Worm (Caenorhabditis elegans) whole organism, L1 larva: ENCODE results near the gene C33G8.13.

Experiments used
- C04F5.9 ChIP-seq: sonication (generic microtip); optimal IDR thresholded peaks from 2 replicates; lab custom pipeline; 2016; ENCODE audit warnings: missing genetic modification characterization, missing compliant biosample characterization
- C34B4.2 ChIP-seq: sonication (generic microtip); optimal IDR thresholded peaks from 2 replicates; lab custom pipeline; 2017; ENCODE audit warnings: mild to moderate bottlenecking, missing genetic modification characterization, missing compliant biosample characterization
- aly-2 ChIP-seq: fragments of 150-350 bp; optimal IDR thresholded peaks from 2 replicates; lab custom pipeline; 2014; ENCODE audit warnings: missing biosample characterization, missing genetic modification characterization
- ceh-8 ChIP-seq: fragments of 200-800 bp; sonication (Bioruptor generic); optimal IDR thresholded peaks from 2 replicates; lab custom pipeline; 2018; ENCODE audit warnings: mild to moderate bottlenecking, missing genetic modification characterization, moderate library complexity, missing compliant biosample characterization
- dpl-1 ChIP-seq, 3 experiments: fragments of 150-350 bp in 2 of 3; sonication (generic microtip) in 1 of 3; optimal IDR thresholded peaks; 2 replicates each; lab custom pipeline; 2014 to 2017; ENCODE audit warnings: missing biosample characterization in 3 of 3, missing genetic modification characterization in 3 of 3, missing genetic modification reagents in 3 of 3
- dsc-1 ChIP-seq: sonication (generic microtip); optimal IDR thresholded peaks from 2 replicates; lab custom pipeline; 2016; ENCODE audit warnings: mild to moderate bottlenecking, missing genetic modification characterization, missing compliant biosample characterization
- efl-1 ChIP-seq, 4 experiments: fragments of 150-350 bp; optimal IDR thresholded peaks in 3 of 4; peaks in 1 of 4; 1 replicate in 1 of 4; 2 replicates in 3 of 4; lab custom pipeline; 2014; ENCODE audit warnings: missing biosample characterization in 2 of 4, missing genetic modification characterization in 2 of 4, missing genetic modification reagents in 2 of 4
- egl-13 ChIP-seq: sonication (generic microtip); optimal IDR thresholded peaks from 2 replicates; lab custom pipeline; 2016; ENCODE audit warnings: missing genotype, missing genetic modification reagents, missing genetic modification characterization, missing compliant biosample characterization
- egl-27 ChIP-seq, 2 experiments: fragments of 150-350 bp in 1 of 2; sonication (generic microtip); optimal IDR thresholded peaks; 3 replicates each; lab custom pipeline; 2017 to 2018; ENCODE audit warnings: missing biosample characterization in 2 of 2, missing genetic modification characterization in 2 of 2, missing genetic modification reagents in 2 of 2
- elt-3 ChIP-seq, 6 experiments: fragments of 150-350 bp in 1 of 6; sonication (generic microtip); optimal IDR thresholded peaks; 2 replicates each; lab custom pipeline; 2017 to 2018; ENCODE audit warnings: missing biosample characterization in 6 of 6, missing genetic modification characterization in 6 of 6, inconsistent platforms in 1 of 6
- ets-5 ChIP-seq: fragments of 200-800 bp; sonication (Bioruptor generic); IDR thresholded peaks from 2 replicates; pipeline ENCODE4 v1.3.6; 2022; ENCODE audit warnings: missing genetic modification characterization, missing compliant biosample characterization
- fkh-10 ChIP-seq: sonication (generic microtip); optimal IDR thresholded peaks from 2 replicates; lab custom pipeline; 2017; ENCODE audit warnings: missing biosample characterization, missing genetic modification reagents, missing genetic modification characterization
- fkh-4 ChIP-seq: sonication (generic microtip); optimal IDR thresholded peaks from 2 replicates; lab custom pipeline; 2016; ENCODE audit warnings: missing compliant biosample characterization, missing genetic modification characterization, borderline replicate concordance
- hlh-17 ChIP-seq: fragments of 200-800 bp; sonication (Bioruptor generic); optimal IDR thresholded peaks from 2 replicates; lab custom pipeline; 2018; ENCODE audit warnings: missing genetic modification characterization, mild to moderate bottlenecking, missing compliant biosample characterization, moderate library complexity, borderline replicate concordance
- hpl-2 ChIP-seq: fragments of 150-350 bp; optimal IDR thresholded peaks from 2 replicates; lab custom pipeline; 2014; ENCODE audit warnings: missing biosample characterization, missing genetic modification reagents, missing genetic modification characterization
- lin-15B ChIP-seq: fragments of 150-350 bp; sonication (generic microtip); optimal IDR thresholded peaks from 3 replicates; lab custom pipeline; 2014; ENCODE audit warnings: missing biosample characterization, missing genetic modification characterization
- lin-35 ChIP-seq, 2 experiments: fragments of 150-350 bp; optimal IDR thresholded peaks; 2 replicates each; lab custom pipeline; 2014; ENCODE audit warnings: missing biosample characterization in 2 of 2, missing genetic modification characterization in 2 of 2, missing genetic modification reagents in 2 of 2
- lin-39 ChIP-seq: fragments of 150-350 bp; optimal IDR thresholded peaks from 2 replicates; lab custom pipeline; 2014; ENCODE audit warnings: missing biosample characterization, missing genetic modification reagents, missing genetic modification characterization
- lsy-2 ChIP-seq, 2 experiments: fragments of 150-350 bp; optimal IDR thresholded peaks; 2 replicates each; lab custom pipeline; 2014; ENCODE audit warnings: missing biosample characterization in 2 of 2, missing genetic modification characterization in 2 of 2
- mab-9 ChIP-seq: fragments of 200-800 bp; sonication (Bioruptor generic); IDR thresholded peaks from 2 replicates; pipeline ENCODE4 v1.3.6; 2022; ENCODE audit warnings: missing genetic modification reagents, missing genetic modification characterization, missing compliant biosample characterization
- mdl-1 ChIP-seq, 2 experiments: fragments of 150-350 bp; optimal IDR thresholded peaks; 2 replicates each; lab custom pipeline; 2014 to 2017; ENCODE audit warnings: missing biosample characterization in 2 of 2, missing genetic modification characterization in 2 of 2, inconsistent platforms in 1 of 2
- nhr-11 ChIP-seq: fragments of 150-350 bp; optimal IDR thresholded peaks from 2 replicates; lab custom pipeline; 2014; ENCODE audit warnings: missing biosample characterization, missing genetic modification characterization
- nhr-12 ChIP-seq: sonication (generic microtip); optimal IDR thresholded peaks from 2 replicates; lab custom pipeline; 2017; ENCODE audit warnings: missing biosample characterization, missing genetic modification characterization
- nhr-19 ChIP-seq: fragments of 200-800 bp; sonication (Bioruptor generic); conservative IDR thresholded peaks from 2 replicates; pipeline ENCODE4 v1.3.6; 2022; ENCODE audit warnings: missing genetic modification characterization, missing compliant biosample characterization
- nhr-237 ChIP-seq: fragments of 150-350 bp; optimal IDR thresholded peaks from 2 replicates; lab custom pipeline; 2014; ENCODE audit warnings: missing biosample characterization, missing genetic modification characterization
- nhr-77 ChIP-seq: fragments of 150-350 bp; optimal IDR thresholded peaks from 2 replicates; lab custom pipeline; 2014; ENCODE audit warnings: missing biosample characterization, missing genetic modification characterization
- nhr-85 ChIP-seq: sonication (generic microtip); peaks from one replicate; lab custom pipeline; 2016; ENCODE audit warnings: missing genetic modification characterization, inconsistent platforms, missing compliant biosample characterization
- pag-3 ChIP-seq: sonication (generic microtip); optimal IDR thresholded peaks from 2 replicates; lab custom pipeline; 2017; ENCODE audit warnings: missing genetic modification characterization, mild to moderate bottlenecking, missing compliant biosample characterization, antibody characterized with exemption, borderline replicate concordance; ENCODE audit not compliant: insufficient read depth
- pax-3 ChIP-seq: fragments of 200-800 bp; sonication (Bioruptor generic); optimal IDR thresholded peaks from 2 replicates; lab custom pipeline; 2018; ENCODE audit warnings: mild to moderate bottlenecking, missing genetic modification characterization, moderate library complexity, missing compliant biosample characterization
- skn-1 ChIP-seq: fragments of 150-350 bp; optimal IDR thresholded peaks from 2 replicates; lab custom pipeline; 2014; ENCODE audit warnings: missing biosample characterization, missing genetic modification characterization
- snpc-4 ChIP-seq: fragments of 150-350 bp; optimal IDR thresholded peaks from 2 replicates; lab custom pipeline; 2014; ENCODE audit warnings: missing biosample characterization, missing genetic modification characterization
- snu-23 ChIP-seq: sonication (generic microtip); optimal IDR thresholded peaks from 2 replicates; lab custom pipeline; 2016; ENCODE audit warnings: missing genetic modification characterization, missing compliant biosample characterization
- sox-4 ChIP-seq: sonication (generic microtip); optimal IDR thresholded peaks from 2 replicates; lab custom pipeline; 2016; ENCODE audit warnings: missing genetic modification characterization, missing compliant biosample characterization
- sup-37 ChIP-seq: fragments of 200-800 bp; sonication (Bioruptor generic); optimal IDR thresholded peaks from 2 replicates; lab custom pipeline; 2018; ENCODE audit warnings: mild to moderate bottlenecking, missing genetic modification characterization, missing compliant biosample characterization
- swsn-7 ChIP-seq: sonication (generic microtip); optimal IDR thresholded peaks from 2 replicates; lab custom pipeline; 2016; ENCODE audit warnings: missing genetic modification characterization, missing compliant biosample characterization
- tbx-2 ChIP-seq: sonication (generic microtip); optimal IDR thresholded peaks from 2 replicates; lab custom pipeline; 2016; ENCODE audit warnings: missing genetic modification characterization, missing compliant biosample characterization
- unc-30 ChIP-seq: sonication (generic microtip); optimal IDR thresholded peaks from 2 replicates; lab custom pipeline; 2017; ENCODE audit warnings: missing biosample characterization, missing genetic modification characterization
- unc-62 ChIP-seq: fragments of 150-350 bp; optimal IDR thresholded peaks from 2 replicates; lab custom pipeline; 2014; ENCODE audit warnings: missing biosample characterization, missing genetic modification reagents, missing genetic modification characterization
- unc-86 ChIP-seq: sonication (generic microtip); optimal IDR thresholded peaks from 2 replicates; lab custom pipeline; 2016; ENCODE audit warnings: missing genetic modification characterization, missing compliant biosample characterization
- zag-1 ChIP-seq: fragments of 150-350 bp; optimal IDR thresholded peaks from 2 replicates; lab custom pipeline; 2014; ENCODE audit warnings: missing biosample characterization, missing genetic modification characterization

C33G8.13 gene

ce11 chrV:6998303-6998884, 17.4 kb downstream of the C33G8.13 start, which contains the start of gene nhr-42 (continued):
- TF ChIP-seq sox-4 (tag; lab: Kevin White, UChicago) (no peak), skn-1 (tag; lab: Kevin White, UChicago) (peak; percentile 2), ets-5 (no peak), mdl-1 (tag; optimal IDR thresholded peaks at IDR 0.05; lab: Kevin White, UChicago) (peak in 1 of 2 experiments; percentile 58), lin-15B (tag; lab: Kevin White, UChicago) (no peak), C04F5.9 (tag; lab: Kevin White, UChicago) (no peak), egl-13 (tag; lab: Kevin White, UChicago) (no peak), unc-62 (GFP tag; lab: Kevin White, UChicago) (no peak), elt-3 (tag; optimal IDR thresholded peaks at IDR 0.05; lab: Kevin White, UChicago) (peak in 2 of 6 experiments; percentile 4 to 35), fkh-4 (tag; lab: Kevin White, UChicago) (no peak), nhr-11 (tag; lab: Kevin White, UChicago) (no peak), unc-30 (tag; lab: Kevin White, UChicago) (no peak), zag-1 (tag; lab: Kevin White, UChicago) (no peak), nhr-77 (tag; lab: Kevin White, UChicago) (no peak), lin-35 (GFP tag; optimal IDR thresholded peaks at IDR 0.05; lab: Kevin White, UChicago) (peak in 1 of 2 experiments; percentile 18), dpl-1 (GFP tag; optimal IDR thresholded peaks at IDR 0.05; lab: Kevin White, UChicago) (no peak), hlh-17 (GFP tag; lab: Kevin White, UChicago) (no peak), tbx-2 (tag; lab: Kevin White, UChicago) (peak; percentile 62), snpc-4 (no peak), nhr-237 (tag; lab: Kevin White, UChicago) (peak; percentile 17), ceh-8 (GFP tag; lab: Kevin White, UChicago) (no peak), lsy-2 (tag; optimal IDR thresholded peaks at IDR 0.05; lab: Kevin White, UChicago) (peak in 1 of 2 experiments; percentile 21), nhr-19 (peak; percentile 29; the same call in 1 of the 2 replicates), sup-37 (GFP tag; lab: Kevin White, UChicago) (no peak), mab-9 (GFP tag; lab: Robert Waterston, UW) (no peak), nhr-12 (no peak), nhr-85 (tag; lab: Kevin White, UChicago) (peak; percentile 84), swsn-7 (tag; lab: Kevin White, UChicago) (peak; percentile 17), unc-86 (tag; lab: Kevin White, UChicago) (no peak), pax-3 (tag; lab: Kevin White, UChicago) (no peak), egl-27 (tag; optimal IDR thresholded peaks at IDR 0.05; lab: Kevin White, UChicago) (no peak), hpl-2 (no peak), pag-3 (tag; lab: Kevin White, UChicago) (no peak), lin-39 (no peak), dsc-1 (no peak)

- TF ChIP-seq fkh-10 (GFP tag; lab: Kevin White, UChicago) = no peak
- no peak for TF ChIP-seq elt-3 (tag; optimal IDR thresholded peaks at IDR 0.05; lab: Kevin White, UChicago)
- no peak for TF ChIP-seq snu-23 (GFP tag; lab: Kevin White, UChicago)
- no peak for TF ChIP-seq efl-1 (optimal IDR thresholded peaks at IDR 0.05; lab: Kevin White, UChicago)
- peak in 1 of 2 experiments; percentile 37 for TF ChIP-seq efl-1 (GFP tag; optimal IDR thresholded peaks at IDR 0.05 in 1 of 2; lab: Kevin White, UChicago)
- no peak for TF ChIP-seq aly-2
- no peak for TF ChIP-seq C34B4.2 (tag; lab: Kevin White, UChicago)
- TF ChIP-seq dsc-1 = no peak
These were observed 18.7 kb downstream of the C33G8.13 start, which contains the start of gene nhr-107 for ce11 chrV:6997041-6997552. TSS of gene nhr-107 (minus strand) at chrV:6997091.
